Worm (Caenorhabditis elegans): ENCODE measurements around the gene R02E12.4.

DNA sequence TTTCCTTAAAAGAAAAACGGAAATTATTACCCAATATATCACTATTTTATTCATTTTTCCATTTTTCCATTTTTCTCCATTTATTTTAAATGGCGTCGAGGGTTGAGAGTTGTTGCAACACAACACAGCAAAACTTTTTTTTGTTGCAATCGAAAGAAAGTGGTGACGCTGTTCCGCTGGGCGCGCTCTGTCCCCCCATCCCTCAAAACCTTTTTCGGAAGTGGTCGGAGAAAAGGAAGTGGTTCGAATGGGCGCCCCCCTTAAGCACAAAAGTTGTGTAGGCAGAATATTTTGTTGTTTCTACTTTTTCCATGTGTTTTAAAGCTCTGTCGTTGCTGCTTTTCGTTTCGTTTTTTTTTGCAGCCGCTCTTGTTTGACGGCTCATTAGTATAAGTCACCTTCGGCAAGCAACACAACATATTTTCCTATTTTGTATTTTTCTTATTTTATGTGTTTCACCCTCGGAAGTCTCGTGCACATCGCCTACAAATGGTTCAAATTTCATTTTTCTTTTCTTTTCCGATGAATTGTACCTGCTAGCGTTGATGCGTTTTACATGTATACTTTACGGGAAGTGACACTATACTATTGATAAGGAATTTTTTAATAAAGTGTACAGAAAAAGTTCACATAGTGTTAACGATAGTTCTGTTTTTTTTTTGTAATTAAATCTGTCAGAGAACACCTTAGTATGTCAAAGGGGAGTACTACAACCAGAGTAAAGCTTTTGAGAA lies 12.6 kb downstream of the R02E12.4 start:
- TF ChIP-seq ceh-82 (tag; optimal IDR thresholded peaks at IDR 0.05): no peak
- no peak for TF ChIP-seq sup-37 (GFP tag; optimal IDR thresholded peaks at IDR 0.05)
- TF ChIP-seq tbx-2 (tag; optimal IDR thresholded peaks at IDR 0.05): no peak
- TF ChIP-seq blmp-1 (tag; optimal IDR thresholded peaks at IDR 0.05): no peak
- no peak for TF ChIP-seq snpc-4 (tag; optimal IDR thresholded peaks at IDR 0.05)
- TF ChIP-seq xbp-1 (tag; optimal IDR thresholded peaks at IDR 0.05): no peak
- no peak for TF ChIP-seq nhr-84 (tag; optimal IDR thresholded peaks at IDR 0.05)
- no peak for TF ChIP-seq nhr-237 (tag; optimal IDR thresholded peaks at IDR 0.05)
- no peak for TF ChIP-seq ztf-4 (tag; optimal IDR thresholded peaks at IDR 0.05)
- TF ChIP-seq pax-3 (tag; optimal IDR thresholded peaks at IDR 0.05): no peak
- no peak for TF ChIP-seq rnt-1 (tag; optimal IDR thresholded peaks at IDR 0.05)
- TF ChIP-seq efl-1 (optimal IDR thresholded peaks at IDR 0.05): no peak
- peak in 1 of 2 experiments; percentile 51 for TF ChIP-seq efl-1 (GFP tag; optimal IDR thresholded peaks at IDR 0.05 in 1 of 2)

All from whole organism, L1 larva.